Worm (Caenorhabditis elegans): ENCODE measurements around the gene T28A11.17.

ce11 chrV:3218604-3219003 lies 47.5 kb downstream of the T28A11.17 start:
- TF ChIP-seq hlh-1 (tag; optimal IDR thresholded peaks at IDR 0.05), result no peak
- no peak for TF ChIP-seq mep-1 (tag; optimal IDR thresholded peaks at IDR 0.05)
- TF ChIP-seq unc-39 (tag; optimal IDR thresholded peaks at IDR 0.05), result no peak
- TF ChIP-seq lsy-2 (tag; optimal IDR thresholded peaks at IDR 0.05), result no peak
- no peak for TF ChIP-seq pha-4 (tag; optimal IDR thresholded peaks at IDR 0.05)
- no peak for TF ChIP-seq lin-13 (tag; optimal IDR thresholded peaks at IDR 0.05)
- no peak for TF ChIP-seq nhr-237 (tag; optimal IDR thresholded peaks at IDR 0.05)
- TF ChIP-seq sptf-1 (tag; optimal IDR thresholded peaks at IDR 0.05), result no peak
- no peak for TF ChIP-seq ces-1 (GFP tag; optimal IDR thresholded peaks at IDR 0.05)
- TF ChIP-seq ceh-39 (tag; optimal IDR thresholded peaks at IDR 0.05), result no peak
- TF ChIP-seq ztf-11 (tag; optimal IDR thresholded peaks at IDR 0.05), result no peak
